Worm (Caenorhabditis elegans) whole organism, L4 larva: ENCODE results near the gene dnj-5.
A peak's percentile ranks its signal among the peaks of the same experiment; 100 is the strongest.

Source experiments
- D1046.2 ChIP-seq: fragments of 200-800 bp; sonication (Bioruptor generic); IDR thresholded peaks from 2 replicates; pipeline ENCODE4 v1.3.6; 2022; ENCODE audit warnings: missing genetic modification characterization, missing compliant biosample characterization
- F10B5.3 ChIP-seq: sonication (generic microtip); optimal IDR thresholded peaks from 2 replicates; lab custom pipeline; 2016; ENCODE audit warnings: mild to moderate bottlenecking, missing genetic modification characterization, missing compliant biosample characterization
- F26F4.8 ChIP-seq: fragments of 200-800 bp; sonication (Bioruptor generic); conservative IDR thresholded peaks from 2 replicates; pipeline ENCODE4 v1.3.6; 2022; ENCODE audit warnings: missing genetic modification characterization, missing compliant biosample characterization
- F44E2.7 ChIP-seq: fragments of 200-800 bp; sonication (Bioruptor generic); IDR thresholded peaks from 2 replicates; pipeline ENCODE4 v2.1.2; 2022; ENCODE audit warnings: missing genetic modification characterization, missing compliant biosample characterization
- T20F7.1 ChIP-seq: fragments of 200-800 bp; sonication (Bioruptor generic); optimal IDR thresholded peaks from 2 replicates; lab custom pipeline; 2018; ENCODE audit warnings: mild to moderate bottlenecking, missing genetic modification characterization, missing compliant biosample characterization
- Y75B8A.6 ChIP-seq: fragments of 200-800 bp; sonication (Bioruptor generic); IDR thresholded peaks from 2 replicates; pipeline ENCODE4 v1.3.6; 2022; ENCODE audit warnings: missing genetic modification reagents, missing genetic modification characterization, missing compliant biosample characterization
- aha-1 ChIP-seq: fragments of 150-350 bp; peaks from one replicate; lab custom pipeline; 2014; ENCODE audit warnings: missing biosample characterization, missing genetic modification characterization
- aly-2 ChIP-seq: sonication (generic microtip); optimal IDR thresholded peaks from 2 replicates; lab custom pipeline; 2018; ENCODE audit warnings: missing biosample characterization, missing genetic modification characterization
- attf-4 ChIP-seq: sonication (generic microtip); optimal IDR thresholded peaks from 3 replicates; lab custom pipeline; 2017; ENCODE audit warnings: missing biosample characterization, missing genetic modification characterization
- ceh-28 ChIP-seq: fragments of 150-350 bp; optimal IDR thresholded peaks from 2 replicates; lab custom pipeline; 2014; ENCODE audit warnings: missing biosample characterization, missing genetic modification reagents, missing genetic modification characterization
- ceh-44 ChIP-seq: fragments of 200-800 bp; sonication (Bioruptor generic); IDR thresholded peaks from 2 replicates; pipeline ENCODE4 v1.3.6; 2022; ENCODE audit warnings: missing genetic modification reagents, missing genetic modification characterization, missing compliant biosample characterization
- ceh-82 ChIP-seq: sonication (generic microtip); optimal IDR thresholded peaks from 2 replicates; lab custom pipeline; 2017; ENCODE audit warnings: missing biosample characterization, missing genetic modification characterization
- daf-12 ChIP-seq: fragments of 150-350 bp; optimal IDR thresholded peaks from 2 replicates; lab custom pipeline; 2014; ENCODE audit warnings: missing biosample characterization, missing genetic modification reagents, missing genetic modification characterization
- daf-19 ChIP-seq: fragments of 200-800 bp; sonication (Bioruptor generic); conservative IDR thresholded peaks from 2 replicates; pipeline ENCODE4 v1.3.6; 2022; ENCODE audit warnings: missing genetic modification characterization, missing compliant biosample characterization
- daf-8 ChIP-seq: fragments of 200-800 bp; sonication (Bioruptor generic); IDR thresholded peaks from 2 replicates; pipeline ENCODE4 v1.3.6; 2022; ENCODE audit warnings: missing genetic modification characterization, missing compliant biosample characterization
- dmd-6 ChIP-seq: fragments of 200-800 bp; sonication (Bioruptor generic); IDR thresholded peaks from 2 replicates; pipeline ENCODE4 v1.3.6; 2022; ENCODE audit warnings: missing genetic modification reagents, missing genetic modification characterization, missing compliant biosample characterization
- dmd-8 ChIP-seq: fragments of 200-800 bp; sonication (Bioruptor generic); IDR thresholded peaks from 2 replicates; pipeline ENCODE4 v1.3.6; 2022; ENCODE audit warnings: missing genetic modification characterization, missing compliant biosample characterization
- dmd-9 ChIP-seq: fragments of 200-800 bp; sonication (Bioruptor generic); IDR thresholded peaks from 2 replicates; pipeline ENCODE4 v1.3.6; 2022; ENCODE audit warnings: missing genetic modification reagents, missing genetic modification characterization, missing compliant biosample characterization
- duxl-1 ChIP-seq: sonication (generic microtip); optimal IDR thresholded peaks from 2 replicates; lab custom pipeline; 2016; ENCODE audit warnings: mild to moderate bottlenecking, missing genetic modification characterization, moderate library complexity, missing compliant biosample characterization; ENCODE audit not compliant: poor library complexity
- egl-27 ChIP-seq: sonication (generic microtip); optimal IDR thresholded peaks from 3 replicates; lab custom pipeline; 2017; ENCODE audit warnings: missing biosample characterization, missing genetic modification reagents, missing genetic modification characterization
- egl-43 ChIP-seq: fragments of 200-800 bp; sonication (Bioruptor generic); IDR thresholded peaks from 2 replicates; pipeline ENCODE4 v1.3.6; 2022; ENCODE audit warnings: missing genetic modification reagents, missing genetic modification characterization, missing compliant biosample characterization
- fkh-10 ChIP-seq: fragments of 150-350 bp; optimal IDR thresholded peaks from 2 replicates; lab custom pipeline; 2014; ENCODE audit warnings: missing biosample characterization, missing genetic modification reagents, missing genetic modification characterization
- fos-1 ChIP-seq: fragments of 150-350 bp; optimal IDR thresholded peaks from 2 replicates; lab custom pipeline; 2014; ENCODE audit warnings: missing biosample characterization, missing genetic modification characterization
- gei-8 ChIP-seq: fragments of 200-800 bp; sonication (Bioruptor generic); optimal IDR thresholded peaks from 2 replicates; lab custom pipeline; 2018; ENCODE audit warnings: mild to moderate bottlenecking, missing genetic modification characterization, missing compliant biosample characterization
- hif-1 ChIP-seq, 2 experiments: sonication (generic microtip); optimal IDR thresholded peaks; 2 replicates each; lab custom pipeline; 2016 to 2017; ENCODE audit warnings: missing compliant biosample characterization in 2 of 2, missing genetic modification characterization in 2 of 2, missing genetic modification reagents in 2 of 2, missing genotype in 2 of 2, mild to moderate bottlenecking in 1 of 2
- hlh-11 ChIP-seq: fragments of 200-800 bp; sonication (Bioruptor generic); optimal IDR thresholded peaks from 2 replicates; lab custom pipeline; 2018; ENCODE audit warnings: mild to moderate bottlenecking, missing genetic modification characterization, missing compliant biosample characterization
- hmg-1.1 ChIP-seq: fragments of 200-800 bp; sonication (Bioruptor generic); IDR thresholded peaks from 2 replicates; pipeline ENCODE4 v1.3.6; 2022; ENCODE audit warnings: missing genetic modification reagents, missing genetic modification characterization, missing compliant biosample characterization
- jun-1 ChIP-seq: fragments of 150-350 bp; optimal IDR thresholded peaks from 2 replicates; lab custom pipeline; 2014; ENCODE audit warnings: missing biosample characterization, missing genetic modification reagents, missing genetic modification characterization
- lin-1 ChIP-seq: fragments of 200-800 bp; sonication (Bioruptor generic); IDR thresholded peaks from 2 replicates; pipeline ENCODE4 v1.3.6; 2022; ENCODE audit warnings: missing genetic modification reagents, missing genetic modification characterization, missing compliant biosample characterization
- lin-13 ChIP-seq: fragments of 150-350 bp; optimal IDR thresholded peaks from 2 replicates; lab custom pipeline; 2014; ENCODE audit warnings: missing biosample characterization, missing genetic modification reagents, missing genetic modification characterization
- lin-15B ChIP-seq: fragments of 150-350 bp; sonication (generic microtip); optimal IDR thresholded peaks from 3 replicates; lab custom pipeline; 2014; ENCODE audit warnings: missing biosample characterization, missing genetic modification characterization
- lin-38 ChIP-seq: fragments of 200-800 bp; sonication (Bioruptor generic); IDR thresholded peaks from 2 replicates; pipeline ENCODE4 v1.3.6; 2022; ENCODE audit warnings: missing genetic modification reagents, missing genetic modification characterization, missing compliant biosample characterization
- lin-39 ChIP-seq: fragments of 150-350 bp; optimal IDR thresholded peaks from 2 replicates; lab custom pipeline; 2014; ENCODE audit warnings: missing biosample characterization, missing genetic modification reagents, missing genetic modification characterization
- madf-5 ChIP-seq, 2 experiments: fragments of 200-800 bp; sonication (Bioruptor generic); IDR thresholded peaks; 2 replicates each; pipeline ENCODE4 v1.3.6; 2022; ENCODE audit warnings: missing compliant biosample characterization in 2 of 2, missing genetic modification characterization in 2 of 2
- madf-9 ChIP-seq: fragments of 200-800 bp; sonication (Bioruptor generic); conservative IDR thresholded peaks from 2 replicates; pipeline ENCODE4 v1.3.6; 2022; ENCODE audit warnings: missing genetic modification reagents, missing genetic modification characterization, missing compliant biosample characterization
- mdl-1 ChIP-seq, 2 experiments: fragments of 150-350 bp in 1 of 2; sonication (generic microtip) in 1 of 2; optimal IDR thresholded peaks; 2 replicates each; lab custom pipeline; 2014 to 2017; ENCODE audit warnings: missing biosample characterization in 2 of 2, missing genetic modification characterization in 2 of 2
- mep-1 ChIP-seq: fragments of 150-350 bp; sonication (generic microtip); optimal IDR thresholded peaks from 3 replicates; lab custom pipeline; 2014; ENCODE audit warnings: missing biosample characterization, missing genetic modification characterization
- mes-2 ChIP-seq: sonication (generic microtip); optimal IDR thresholded peaks from 2 replicates; lab custom pipeline; 2016; ENCODE audit warnings: missing genotype, mild to moderate bottlenecking, missing genetic modification characterization, missing compliant biosample characterization; ENCODE audit not compliant: poor library complexity, severe bottlenecking
- mxl-2 ChIP-seq: fragments of 200-800 bp; sonication (Bioruptor generic); conservative IDR thresholded peaks from 2 replicates; pipeline ENCODE4 v1.3.6; 2022; ENCODE audit warnings: missing genetic modification reagents, missing genetic modification characterization, missing compliant biosample characterization
- nhr-11 ChIP-seq: fragments of 150-350 bp; optimal IDR thresholded peaks from 2 replicates; lab custom pipeline; 2014; ENCODE audit warnings: missing biosample characterization, missing genetic modification characterization
- nhr-237 ChIP-seq: sonication (generic microtip); optimal IDR thresholded peaks from 2 replicates; lab custom pipeline; 2017; ENCODE audit warnings: missing biosample characterization, missing genetic modification characterization
- nhr-28 ChIP-seq: fragments of 150-350 bp; optimal IDR thresholded peaks from 2 replicates; lab custom pipeline; 2014; ENCODE audit warnings: missing biosample characterization, missing genetic modification characterization
- nhr-48 ChIP-seq: sonication (generic microtip); optimal IDR thresholded peaks from 2 replicates; lab custom pipeline; 2016; ENCODE audit warnings: mild to moderate bottlenecking, missing genetic modification characterization, missing compliant biosample characterization
- nhr-77 ChIP-seq: fragments of 150-350 bp; optimal IDR thresholded peaks from 2 replicates; lab custom pipeline; 2014; ENCODE audit warnings: missing biosample characterization, missing genetic modification characterization
- pha-4 ChIP-seq, 2 experiments: fragments of 150-350 bp in 1 of 2; fragments of 200-800 bp in 1 of 2; sonication (Bioruptor generic) in 1 of 2; IDR thresholded peaks in 1 of 2; optimal IDR thresholded peaks in 1 of 2; 2 replicates each; pipeline versions ENCODE4 v1.3.6 to Lab custom; 2014 to 2022; ENCODE audit warnings: missing genetic modification characterization in 2 of 2, missing genetic modification reagents in 2 of 2, missing biosample characterization in 1 of 2, missing compliant biosample characterization in 1 of 2
- pqm-1 ChIP-seq: sonication (generic microtip); optimal IDR thresholded peaks from 2 replicates; lab custom pipeline; 2017; ENCODE audit warnings: missing biosample characterization, missing genetic modification characterization
- sdz-12 ChIP-seq: fragments of 200-800 bp; sonication (Bioruptor generic); optimal IDR thresholded peaks from 2 replicates; lab custom pipeline; 2018; ENCODE audit warnings: mild to moderate bottlenecking, missing genetic modification characterization, missing compliant biosample characterization
- set-16 ChIP-seq: fragments of 200-800 bp; sonication (Bioruptor generic); IDR thresholded peaks from 2 replicates; pipeline ENCODE4 v1.3.6; 2022; ENCODE audit warnings: missing genetic modification reagents, missing genetic modification characterization, missing compliant biosample characterization
- skn-1 ChIP-seq: fragments of 150-350 bp; optimal IDR thresholded peaks from 2 replicates; lab custom pipeline; 2014; ENCODE audit warnings: missing biosample characterization, missing genetic modification characterization
- snpc-4 ChIP-seq: fragments of 150-350 bp; optimal IDR thresholded peaks from 2 replicates; lab custom pipeline; 2014; ENCODE audit warnings: missing biosample characterization, missing genetic modification characterization
- spr-1 ChIP-seq: sonication (generic microtip); optimal IDR thresholded peaks from 2 replicates; lab custom pipeline; 2016; ENCODE audit warnings: mild to moderate bottlenecking, missing genetic modification characterization, missing compliant biosample characterization
- zip-2 ChIP-seq: fragments of 150-350 bp; optimal IDR thresholded peaks from 2 replicates; lab custom pipeline; 2014; ENCODE audit warnings: missing biosample characterization, missing genetic modification characterization
- ztf-11 ChIP-seq: fragments of 150-350 bp; optimal IDR thresholded peaks from 2 replicates; lab custom pipeline; 2014; ENCODE audit warnings: missing biosample characterization, missing genetic modification characterization

The dnj-5 gene

ce11 chrII:6858835-6859234 is 734 bp upstream of the dnj-5 start (continued):
- TF ChIP-seq ztf-11 (tag; lab: Kevin White, UChicago) (no peak), spr-1 (tag; lab: Kevin White, UChicago) (no peak), nhr-48 (tag; lab: Kevin White, UChicago) (no peak), pha-4 (GFP tag; IDR thresholded peaks at IDR 0.05; lab: Robert Waterston, UW) (0 out of 2 replicates have a peak, but pooled peaks have one; percentile 13), pha-4 (tag; optimal IDR thresholded peaks at IDR 0.05; lab: Kevin White, UChicago) (no peak), madf-9 (GFP tag; lab: Robert Waterston, UW) (no peak), lin-39 (tag; lab: Kevin White, UChicago) (no peak), dmd-6 (peak; percentile 46; the same call in 1 of the 2 replicates), nhr-237 (tag; lab: Kevin White, UChicago) (no peak), skn-1 (tag; lab: Kevin White, UChicago) (no peak), ceh-28 (tag; lab: Kevin White, UChicago) (no peak), F44E2.7 (GFP tag; lab: Robert Waterston, UW) (0 out of 2 replicates have a peak, but pooled peaks have one; percentile 16), duxl-1 (tag; lab: Kevin White, UChicago) (no peak), pqm-1 (tag; lab: Kevin White, UChicago) (peak; percentile 34), nhr-11 (tag; lab: Kevin White, UChicago) (no peak), sdz-12 (GFP tag; lab: Kevin White, UChicago) (no peak), daf-19 (GFP tag; lab: Robert Waterston, UW) (no peak), madf-5 (GFP tag; IDR thresholded peaks at IDR 0.05; lab: Robert Waterston, UW) (no peak), aha-1 (tag; lab: Kevin White, UChicago) (no peak), daf-12 (tag; lab: Kevin White, UChicago) (no peak), mxl-2 (GFP tag; lab: Robert Waterston, UW) (no peak), hlh-11 (tag; lab: Kevin White, UChicago) (peak; percentile 60), T20F7.1 (no peak), lin-13 (GFP tag; lab: Kevin White, UChicago) (no peak), lin-38 (GFP tag; lab: Robert Waterston, UW) (no peak; the same call in 1 of the 2 replicates), fos-1 (tag; lab: Kevin White, UChicago) (no peak), hif-1 (tag; optimal IDR thresholded peaks at IDR 0.05; lab: Kevin White, UChicago) (peak in 1 of 2 experiments; percentile 2), nhr-28 (tag; lab: Kevin White, UChicago) (peak; percentile 84), lin-15B (tag; lab: Kevin White, UChicago) (no peak), hmg-1.1 (GFP tag; lab: Robert Waterston, UW) (peak; percentile 71), lin-1 (no peak), mep-1 (tag; lab: Kevin White, UChicago) (peak; percentile 53), ceh-44 (GFP tag; lab: Robert Waterston, UW) (no peak), ceh-82 (tag; lab: Kevin White, UChicago) (no peak), snpc-4 (tag; lab: Kevin White, UChicago) (no peak), nhr-77 (tag; lab: Kevin White, UChicago) (no peak), D1046.2 (no peak), dmd-9 (GFP tag; lab: Robert Waterston, UW) (no peak), mes-2 (tag; lab: Kevin White, UChicago) (peak; percentile 74), Y75B8A.6 (no peak), dmd-8 (GFP tag; lab: Robert Waterston, UW) (no peak), F26F4.8 (no peak), fkh-10 (GFP tag; lab: Kevin White, UChicago) (no peak), aly-2 (tag; lab: Kevin White, UChicago) (no peak), egl-43 (GFP tag; lab: Robert Waterston, UW) (no peak), jun-1 (tag; lab: Kevin White, UChicago) (no peak), set-16 (GFP tag; lab: Robert Waterston, UW) (no peak), gei-8 (GFP tag; lab: Kevin White, UChicago) (no peak), zip-2 (tag; lab: Kevin White, UChicago) (no peak), mdl-1 (tag; optimal IDR thresholded peaks at IDR 0.05; lab: Kevin White, UChicago) (no peak), attf-4 (tag; lab: Kevin White, UChicago) (no peak), egl-27 (tag; lab: Kevin White, UChicago) (no peak), F10B5.3 (tag; lab: Kevin White, UChicago) (no peak), daf-8 (GFP tag; lab: Robert Waterston, UW) (no peak)
